Fruit fly (Drosophila melanogaster): ENCODE results near the gene FER.

- no peak for TF ChIP-seq cnc (optimal IDR thresholded peaks at IDR 0.05)
- no peak for TF ChIP-seq tj (GFP tag; optimal IDR thresholded peaks at IDR 0.05)
- no peak for TF ChIP-seq pad (GFP tag; optimal IDR thresholded peaks at IDR 0.05)
- TF ChIP-seq Hr96 (GFP tag; optimal IDR thresholded peaks at IDR 0.05), result no peak
- TF ChIP-seq CG5204 (GFP tag; optimal IDR thresholded peaks at IDR 0.05), result no peak
Measured at dm6 chr3R:9365893-9366500, 28.3 kb downstream of the FER start.

All from whole organism, adult.